Worm (Caenorhabditis elegans) whole organism, young adult: Measurements from ENCODE around the gene fbxc-26.

Source experiments
- F10E7.11 ChIP-seq: sonication (generic microtip); optimal IDR thresholded peaks from 2 replicates; lab custom pipeline; 2017; ENCODE audit warnings: mild to moderate bottlenecking, missing genetic modification characterization, moderate library complexity, missing compliant biosample characterization
- ama-1 ChIP-seq, 3 experiments: fragments of 150-350 bp in 1 of 3; sonication (generic microtip) in 2 of 3; optimal IDR thresholded peaks; 2 replicates each; lab custom pipeline; 2014 to 2018; ENCODE audit warnings: missing biosample characterization in 2 of 3, missing genetic modification characterization in 2 of 3, missing genetic modification reagents in 2 of 3
- ets-4 ChIP-seq: fragments of 200-800 bp; sonication (Bioruptor generic); optimal IDR thresholded peaks from 2 replicates; lab custom pipeline; 2018; ENCODE audit warnings: mild to moderate bottlenecking, missing genetic modification characterization, missing compliant biosample characterization
- madf-3 ChIP-seq: fragments of 200-800 bp; sonication (Bioruptor generic); IDR thresholded peaks from 2 replicates; pipeline ENCODE4 v1.3.6; 2022; ENCODE audit warnings: missing genetic modification reagents, missing genetic modification characterization, missing compliant biosample characterization
- nhr-120 ChIP-seq: fragments of 200-800 bp; sonication (Bioruptor generic); IDR thresholded peaks from 2 replicates; pipeline ENCODE4 v1.3.6; 2022; ENCODE audit warnings: missing genetic modification characterization, missing compliant biosample characterization
- snpc-4 ChIP-seq, 5 experiments: fragments of 150-350 bp in 1 of 5; sonication (generic microtip) in 4 of 5; optimal IDR thresholded peaks; 2 replicates each; lab custom pipeline; 2014 to 2018; ENCODE audit warnings: missing genetic modification characterization in 5 of 5, missing biosample characterization in 3 of 5, antibody characterized with exemption in 2 of 5, mild to moderate bottlenecking in 2 of 5, missing compliant biosample characterization in 2 of 5, missing genotype in 2 of 5, moderate library complexity in 2 of 5, missing genetic modification reagents in 1 of 5
- xnd-1 ChIP-seq: sonication (generic microtip); optimal IDR thresholded peaks from 2 replicates; lab custom pipeline; 2016; ENCODE audit warnings: missing genotype, missing genetic modification reagents, missing genetic modification characterization, missing compliant biosample characterization

DNA sequence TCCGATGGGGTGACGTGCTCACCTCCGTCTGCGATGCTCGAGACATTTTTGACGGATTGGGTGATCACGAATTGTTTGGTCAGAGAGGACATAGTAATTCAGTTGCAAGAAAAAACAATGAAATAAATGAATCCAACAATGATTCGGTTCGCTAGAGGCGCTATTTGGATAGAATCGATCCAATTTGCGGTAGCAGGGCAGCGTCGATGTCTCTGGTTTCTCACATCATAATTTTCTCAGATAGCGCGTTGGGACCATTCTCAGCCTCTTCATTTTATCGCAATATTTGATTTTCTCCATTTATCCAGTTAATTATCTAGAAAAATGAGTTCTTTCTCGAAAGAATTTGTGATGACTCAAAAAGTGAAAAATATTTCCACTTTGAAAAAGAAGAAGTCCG, 12.0 kb upstream of the fbxc-26 start, which contains the start of gene sdz-18:
- TF ChIP-seq nhr-120 (GFP tag; lab: Robert Waterston, UW) (no peak), madf-3 (GFP tag; lab: Robert Waterston, UW) (no peak), xnd-1 (no peak), ets-4 (no peak), F10E7.11 (tag; lab: Kevin White, UChicago) (no peak), snpc-4 (GFP tag; optimal IDR thresholded peaks at IDR 0.05; lab: Kevin White, UChicago) (no peak), snpc-4 (tag; optimal IDR thresholded peaks at IDR 0.05; lab: Kevin White, UChicago) (no peak), ama-1 (optimal IDR thresholded peaks at IDR 0.05; lab: Kevin White, UChicago) (no peak), ama-1 (GFP tag; optimal IDR thresholded peaks at IDR 0.05; lab: Kevin White, UChicago) (no peak)
